Worm (Caenorhabditis elegans) whole organism, dauer: Measurements from ENCODE around the gene F11A5.15.

Experiments used
- unc-62 ChIP-seq: sonication (generic microtip); optimal IDR thresholded peaks from 2 replicates; lab custom pipeline; 2017; ENCODE audit warnings: missing biosample characterization, missing genetic modification reagents, missing genetic modification characterization

Gene F11A5.15

DNA sequence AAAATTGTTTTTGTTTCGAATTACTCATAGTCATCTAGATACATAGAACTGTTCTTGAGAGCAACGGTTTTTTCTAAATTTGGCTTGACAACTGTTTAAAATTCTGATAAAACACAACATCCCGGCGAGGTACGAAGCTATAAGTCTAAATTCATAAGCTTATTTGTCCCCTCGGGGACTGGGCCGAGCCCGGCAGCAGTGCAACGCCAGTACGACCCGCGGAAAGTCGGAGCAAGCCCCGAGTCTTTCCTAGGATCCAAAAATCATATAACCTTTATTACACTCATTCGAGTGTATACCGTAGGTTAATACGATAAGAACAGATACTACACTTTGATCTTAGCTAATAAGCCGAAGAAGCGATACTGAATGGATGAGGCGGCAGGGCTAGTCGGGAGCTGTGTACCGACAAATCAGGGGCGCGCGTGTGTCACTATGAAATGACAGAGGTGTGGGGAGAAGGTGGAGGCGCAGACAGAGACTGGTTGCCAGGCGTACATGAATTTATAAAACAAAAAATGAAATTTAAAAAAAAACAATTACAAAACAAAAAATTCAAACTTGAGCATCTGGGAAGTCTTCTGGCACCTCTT is 7.2 kb upstream of the F11A5.15 start:
- no peak for TF ChIP-seq unc-62

DNA sequence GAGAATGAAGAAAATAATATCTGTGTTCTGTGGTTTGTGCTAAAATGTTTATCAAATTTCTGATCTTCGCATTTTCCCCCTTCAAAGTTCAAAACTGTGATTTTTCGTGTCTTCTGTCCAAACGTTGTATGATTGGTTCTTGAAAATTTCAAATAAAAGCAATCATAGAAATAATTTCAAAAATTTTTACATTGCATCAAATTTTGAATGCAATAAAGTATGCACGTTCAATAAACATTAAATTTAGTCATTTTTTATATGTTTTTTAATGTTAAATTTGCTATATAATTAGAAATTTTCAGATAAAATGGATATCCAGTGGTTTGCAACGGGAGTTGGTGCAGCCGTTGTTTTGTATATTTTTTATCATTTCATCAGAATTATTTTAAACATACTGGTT is 5.6 kb upstream of the F11A5.15 start, which contains the start of gene stdh-2:
Gene stdh-2 (plus strand): TSS at position 301 of the 400 bp plus-strand sequence.
- TF ChIP-seq unc-62, result no peak

DNA sequence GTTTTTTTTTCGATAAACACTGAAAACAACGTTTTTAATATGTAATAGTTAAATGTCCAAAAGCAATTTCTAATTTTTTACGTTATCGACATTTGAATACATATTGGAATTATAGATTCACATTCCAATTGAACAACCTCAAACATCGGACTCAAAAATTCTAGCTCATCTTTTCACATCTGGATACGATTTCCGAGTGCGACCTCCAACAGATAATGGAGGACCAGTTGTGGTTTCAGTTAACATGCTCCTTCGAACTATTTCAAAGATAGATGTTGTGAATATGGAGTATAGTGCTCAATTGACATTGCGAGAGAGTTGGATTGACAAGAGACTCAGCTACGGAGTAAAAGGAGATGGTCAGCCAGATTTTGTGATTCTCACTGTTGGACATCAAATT is 1.6 kb upstream of the F11A5.15 start:
- TF ChIP-seq unc-62, result no peak

DNA sequence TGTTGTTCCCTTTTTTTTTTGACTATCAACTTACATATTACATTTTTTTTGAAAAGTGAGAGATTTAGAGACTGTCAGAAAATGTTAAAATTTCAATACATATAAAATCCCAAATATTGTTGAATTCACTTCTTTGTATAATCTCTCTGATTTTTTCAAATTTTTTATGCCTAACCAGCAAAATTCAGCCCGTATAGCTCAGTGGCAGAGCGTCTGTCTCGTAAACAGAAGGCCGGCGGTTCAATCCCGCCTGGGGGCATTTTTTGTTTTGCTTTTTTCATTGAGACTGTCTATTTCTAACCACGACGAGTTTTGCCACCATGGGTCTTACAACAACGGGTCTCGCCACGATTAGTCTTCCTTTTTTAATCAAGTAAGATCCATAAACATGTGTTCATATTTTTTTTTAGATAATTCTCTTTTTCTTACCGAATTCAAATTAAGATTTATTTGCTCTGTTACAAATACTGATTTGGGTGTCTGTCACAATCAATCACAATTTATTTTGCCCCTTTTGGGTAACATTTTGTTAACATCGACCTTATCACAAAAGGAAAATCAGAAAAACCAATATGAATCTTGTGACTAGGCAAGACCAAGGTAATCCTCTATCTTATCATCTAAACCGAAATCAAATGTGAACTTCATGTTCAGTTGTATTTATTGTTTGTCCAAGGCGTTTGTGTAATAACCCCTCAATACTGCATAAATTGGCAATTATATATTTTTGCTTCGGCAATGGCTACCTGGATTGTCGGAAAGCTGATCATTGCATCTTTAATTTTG is 743 bp upstream of the F11A5.15 start, which contains the start of gene glc-1:
Gene glc-1 (plus strand): TSS at position 663 of the 786 bp plus-strand sequence.
- TF ChIP-seq unc-62, result no peak

DNA sequence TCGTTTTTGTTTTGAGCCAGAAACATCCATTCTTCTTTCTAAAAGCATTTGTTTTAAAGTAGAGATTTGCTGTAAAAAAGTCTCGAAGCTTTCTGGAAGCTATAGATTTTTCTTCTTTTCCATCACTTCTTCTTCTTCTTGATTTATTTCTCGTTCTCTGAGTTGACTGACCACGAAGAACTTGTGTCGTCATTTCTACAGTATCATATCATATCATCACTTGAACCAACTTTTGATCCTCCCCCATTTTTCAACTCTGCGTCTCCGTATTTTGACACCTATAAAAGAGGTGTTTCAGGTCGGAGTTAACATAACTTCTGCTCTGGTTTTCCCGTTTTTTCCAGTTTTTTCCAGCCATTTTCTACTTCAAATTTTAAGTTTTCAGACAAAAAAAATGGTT is 3.9 kb downstream of the F11A5.15 start, which contains the start of gene F11A5.9:
Gene F11A5.9 (plus strand): TSS at position 386 of the 400 bp plus-strand sequence.
- no peak for TF ChIP-seq unc-62

DNA sequence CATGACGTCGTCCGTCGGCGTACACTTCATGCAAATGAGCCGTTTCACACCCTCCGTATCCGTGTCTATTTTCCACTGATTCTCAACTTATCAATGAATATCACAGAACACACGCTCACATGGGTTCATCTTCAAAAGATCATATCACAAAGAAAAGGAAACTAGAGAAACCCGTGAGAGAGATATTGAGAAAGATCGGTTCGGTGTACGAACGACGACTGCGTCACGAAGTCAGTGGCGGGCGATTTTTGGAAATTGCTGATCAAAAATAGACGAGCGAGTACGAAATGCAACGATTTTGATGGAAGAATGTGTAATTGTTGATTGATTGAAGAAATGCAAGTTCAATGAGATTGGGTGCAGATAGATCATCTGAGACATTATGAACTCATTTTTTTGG is 5.1 kb downstream of the F11A5.15 start:
- no peak for TF ChIP-seq unc-62

DNA sequence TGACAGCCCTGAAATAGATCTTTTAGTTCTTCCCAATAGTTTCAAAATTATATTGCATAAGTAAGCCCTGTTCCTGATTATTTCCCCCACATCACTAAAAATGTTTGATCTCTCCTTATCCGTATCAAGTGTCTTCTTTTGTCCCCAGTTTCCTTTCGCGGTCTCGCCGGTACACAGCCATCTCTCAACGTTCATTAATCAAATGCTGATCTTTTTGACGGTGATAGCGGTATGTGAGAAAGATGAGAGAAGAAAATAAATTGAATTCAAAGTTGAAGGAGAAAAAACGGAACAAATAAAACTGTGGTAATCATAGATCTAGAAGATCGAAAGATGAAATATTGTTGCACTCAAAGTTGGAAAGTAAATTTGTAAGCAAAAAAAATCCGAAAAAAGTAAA is 6.7 kb downstream of the F11A5.15 start:
- TF ChIP-seq unc-62, result no peak

DNA sequence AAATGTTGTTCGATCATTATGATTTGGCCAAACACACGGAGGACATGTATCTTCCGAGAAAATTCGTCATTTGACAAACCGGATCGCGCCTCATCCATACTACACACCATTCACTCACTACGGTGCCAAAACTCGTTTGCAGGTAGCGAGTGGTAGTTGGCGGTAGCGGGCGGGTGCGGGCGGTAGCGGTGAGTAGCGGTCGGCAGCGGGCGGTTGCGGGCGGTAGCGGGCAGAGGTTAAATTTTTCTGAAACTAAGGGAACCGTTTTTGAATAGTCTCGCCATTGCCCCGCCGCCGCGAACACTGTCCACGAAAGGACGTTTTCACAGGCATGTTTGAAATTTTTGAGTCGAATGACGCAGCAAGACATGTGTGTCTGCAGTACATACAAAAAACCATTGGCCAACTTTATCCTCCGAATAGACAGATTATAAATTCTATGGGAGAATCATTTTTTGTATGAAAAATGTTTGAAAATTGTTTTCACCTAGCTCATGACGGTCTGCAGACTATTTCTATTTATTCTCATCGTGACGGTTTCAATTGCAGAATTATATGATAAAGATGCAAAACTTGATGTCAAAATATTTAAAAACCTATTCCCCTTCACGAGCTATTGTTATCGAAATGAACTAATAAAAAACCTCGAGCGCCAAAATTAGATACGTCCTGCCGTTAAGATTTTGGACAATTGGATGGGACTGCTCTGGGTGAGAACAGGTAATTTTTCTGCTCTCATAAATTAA is 8.0 kb downstream of the F11A5.15 start, which contains the start of gene F11A5.16:
Gene F11A5.16 (plus strand): TSS at position 696 of the 746 bp plus-strand sequence.
- TF ChIP-seq unc-62, result no peak

DNA sequence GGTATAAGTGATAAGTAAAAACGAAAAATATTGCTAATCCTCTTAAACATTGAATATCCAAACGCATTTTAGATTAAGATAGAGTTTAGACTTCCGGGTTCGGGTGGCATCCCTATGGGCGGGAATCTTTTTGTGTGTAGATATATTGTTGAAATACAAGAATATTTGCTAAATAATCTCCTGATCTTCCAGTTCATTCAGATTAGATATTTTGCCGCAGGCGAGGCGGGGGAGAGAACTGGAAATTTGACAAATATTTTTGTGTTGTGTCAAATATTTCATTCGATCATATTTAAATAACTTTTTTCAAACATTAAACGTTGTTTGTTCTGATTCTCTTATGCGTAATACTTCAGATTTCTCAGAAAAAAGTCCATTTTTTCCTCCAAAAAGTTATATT is 8.6 kb downstream of the F11A5.15 start, which contains the start of gene oac-15:
Gene oac-15 (minus strand): TSS at position 101 of the 400 bp plus-strand sequence.
- TF ChIP-seq unc-62, result no peak

DNA sequence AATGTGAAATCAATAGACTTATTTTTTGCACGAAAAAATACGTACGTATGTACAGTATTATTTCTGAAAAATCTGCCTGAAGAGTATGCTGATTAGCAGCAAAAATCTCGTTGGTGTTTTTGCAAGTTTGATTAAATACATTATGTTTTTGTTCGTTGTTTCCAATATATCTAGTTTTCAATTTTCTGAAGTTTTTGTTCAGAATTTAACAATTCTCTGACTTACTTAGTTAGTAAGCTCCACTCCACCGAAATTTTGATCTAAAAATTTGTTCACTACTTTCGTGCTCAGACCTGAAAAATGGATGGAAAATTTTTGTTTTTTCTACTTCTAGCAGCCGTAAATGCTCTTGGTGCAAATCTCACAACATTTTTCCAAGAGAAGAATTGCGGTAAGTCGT is 13.5 kb downstream of the F11A5.15 start, which contains the start of gene irld-26:
Gene irld-26 (plus strand): TSS at position 301 of the 400 bp plus-strand sequence.
- TF ChIP-seq unc-62, result no peak

DNA sequence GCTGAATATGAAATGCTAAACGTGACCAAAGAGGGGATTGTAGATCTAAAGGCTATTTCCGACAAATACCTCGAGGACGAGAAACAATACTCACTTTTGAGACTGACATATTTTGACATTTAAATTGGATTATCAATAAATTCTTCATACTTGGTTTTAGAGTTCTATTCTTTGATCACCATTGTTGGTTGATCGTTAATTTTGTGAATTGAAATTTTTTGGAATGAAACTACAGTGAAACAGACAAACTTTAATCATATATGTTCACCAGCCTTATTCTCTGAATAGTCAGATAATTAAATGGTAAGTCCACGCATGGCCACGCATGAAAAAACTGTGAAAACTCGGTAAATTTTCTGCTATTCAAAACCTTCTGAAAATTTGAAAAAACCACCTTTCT is 15.8 kb downstream of the F11A5.15 start, which contains the start of gene F11A5.18:
Gene F11A5.18 (plus strand): TSS at position 301 of the 400 bp plus-strand sequence.
- no peak for TF ChIP-seq unc-62

DNA sequence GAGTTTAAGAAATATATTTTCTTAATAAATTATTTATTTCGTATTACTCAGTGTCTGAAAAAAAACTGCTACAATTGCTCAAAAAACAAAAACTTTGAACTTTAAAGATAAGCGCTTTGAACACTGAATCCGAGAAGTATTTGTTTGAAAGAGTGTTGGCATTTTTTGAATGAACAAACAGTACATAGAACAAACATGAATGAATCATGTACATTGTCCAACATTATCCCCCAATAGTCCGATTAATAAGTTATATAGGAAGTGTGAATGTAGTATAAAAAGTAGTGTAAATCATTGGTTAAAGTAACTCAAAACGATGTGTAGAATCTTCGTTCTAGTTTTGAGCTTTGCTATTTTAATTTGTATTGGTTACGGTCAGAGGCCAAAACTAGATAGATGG is 16.7 kb downstream of the F11A5.15 start, which contains the start of gene F11A5.17:
Gene F11A5.17 (plus strand): TSS at position 301 of the 400 bp plus-strand sequence.
- no peak for TF ChIP-seq unc-62

DNA sequence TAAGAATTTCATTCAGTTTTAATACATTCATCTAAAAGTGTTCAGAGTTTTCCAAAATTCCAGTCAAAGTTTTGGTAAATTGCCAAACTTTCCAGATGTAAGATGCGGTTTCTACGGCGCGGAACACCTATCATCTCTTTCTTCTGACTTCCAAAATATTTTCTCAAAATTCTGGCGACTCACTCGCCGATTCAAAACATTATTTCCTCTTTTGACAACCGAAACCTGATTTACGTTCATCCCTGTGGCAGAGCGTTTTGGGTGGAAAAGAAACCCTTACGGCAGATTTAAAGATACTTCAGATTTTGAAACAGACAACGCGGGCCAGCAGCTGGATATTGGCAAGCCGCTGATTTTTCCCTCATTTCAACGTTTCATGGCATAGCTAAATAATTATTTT is 20.4 kb downstream of the F11A5.15 start, which contains the start of gene F11A5.5:
Gene F11A5.5 (plus strand): TSS at position 301 of the 400 bp plus-strand sequence.
- no peak for TF ChIP-seq unc-62

DNA sequence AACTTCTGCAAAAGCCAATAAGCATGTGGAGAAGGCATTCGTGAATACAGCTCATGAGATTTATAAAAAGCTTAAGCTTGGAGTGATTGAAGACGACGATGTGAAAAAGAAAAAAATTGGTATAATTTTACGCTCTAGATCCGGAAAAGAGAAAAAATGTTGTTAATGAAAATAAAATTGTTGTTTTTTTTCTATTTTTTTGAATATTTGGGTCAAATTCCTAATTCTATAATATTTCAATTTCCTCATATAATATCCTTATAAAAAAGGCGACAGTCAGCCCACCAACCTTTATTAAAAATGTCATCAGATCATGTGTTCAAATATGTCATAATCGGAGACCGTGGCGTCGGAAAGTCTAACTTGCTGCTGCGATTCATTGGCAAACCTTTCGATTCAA is 23.0 kb downstream of the F11A5.15 start, which contains the start of gene rabr-3:
Gene rabr-3 (plus strand): TSS at position 301 of the 400 bp plus-strand sequence.
- no peak for TF ChIP-seq unc-62

DNA sequence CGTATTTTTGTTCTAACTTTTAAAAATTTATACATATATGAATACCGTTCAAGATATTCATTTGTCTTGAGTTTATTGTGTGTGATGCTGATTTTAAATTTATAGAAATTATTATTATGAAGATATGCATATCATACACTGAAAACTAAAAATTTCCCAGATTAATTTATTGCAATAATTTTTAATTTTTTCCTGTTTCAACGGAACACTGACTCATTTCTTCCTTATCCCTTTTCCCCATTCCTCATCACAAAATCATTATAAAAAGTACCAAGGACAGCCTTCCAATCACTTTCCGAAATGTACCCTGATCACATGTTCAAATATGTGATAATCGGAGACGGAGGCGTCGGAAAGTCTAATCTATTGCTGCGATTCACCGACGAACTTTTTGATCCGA is 23.8 kb downstream of the F11A5.15 start, which contains the start of gene rabr-4:
Gene rabr-4 (plus strand): TSS at position 301 of the 400 bp plus-strand sequence.
- TF ChIP-seq unc-62, result no peak

DNA sequence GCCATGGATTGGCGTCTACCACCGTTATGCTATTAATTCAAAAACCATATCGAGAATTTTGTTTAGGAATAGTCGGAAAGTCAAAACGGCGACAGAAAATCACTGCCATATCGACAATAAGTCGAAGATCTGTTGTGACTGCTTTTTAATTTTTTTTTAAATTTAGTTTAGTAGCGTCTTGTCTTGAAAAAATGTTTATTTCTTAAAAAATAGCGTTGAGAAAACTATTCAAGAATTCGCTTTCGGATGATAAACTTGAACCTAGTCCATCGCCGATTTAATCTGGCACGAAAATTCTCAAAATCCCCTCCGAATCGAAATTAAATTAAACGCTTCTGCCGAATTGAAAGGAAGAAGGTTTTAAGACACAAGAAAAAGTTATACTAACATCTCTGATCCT is 26.3 kb downstream of the F11A5.15 start, which contains the start of gene srh-279:
Gene srh-279 (plus strand): TSS at position 301 of the 400 bp plus-strand sequence.
- TF ChIP-seq unc-62, result no peak
